Worm (Caenorhabditis elegans) whole organism, young adult: ENCODE measurements around the gene F41E6.8.

Experiments used
- akir-1 ChIP-seq: fragments of 200-800 bp; sonication (Bioruptor generic); optimal IDR thresholded peaks from 2 replicates; lab custom pipeline; 2018; ENCODE audit warnings: mild to moderate bottlenecking, missing genetic modification characterization, moderate library complexity, missing compliant biosample characterization
- pha-4 ChIP-seq: fragments of 150-350 bp; sonication (generic microtip); optimal IDR thresholded peaks from 2 replicates; lab custom pipeline; 2014; ENCODE audit warnings: missing biosample characterization, missing genetic modification reagents, missing genetic modification characterization

ce11 chrV:8641266-8641665 is 39.9 kb upstream of the F41E6.8 start, which contains the start of gene F28A12.3:
- TF ChIP-seq pha-4 (tag; lab: Kevin White, UChicago), result no peak
- no peak for TF ChIP-seq akir-1
